Worm (Caenorhabditis elegans): ENCODE results near the gene chst-1.

The chst-1 gene

ce11 chrII:8144543-8144942, 37.8 kb upstream of the chst-1 start, which contains the start of gene F10B5.2 (continued):
- TF ChIP-seq unc-130 (GFP tag; optimal IDR thresholded peaks at IDR 0.05): peak; percentile 15
- TF ChIP-seq snpc-1.3 (tag; optimal IDR thresholded peaks at IDR 0.05; ENCODE audit: insufficient read depth): peak; percentile 60
- TF ChIP-seq lag-1 (GFP tag; IDR thresholded peaks at IDR 0.05): no peak
- TF ChIP-seq athp-1 (tag; optimal IDR thresholded peaks at IDR 0.05): peak; percentile 8
- TF ChIP-seq madf-6 (GFP tag; IDR thresholded peaks at IDR 0.05): peak; percentile 58
- no peak for TF ChIP-seq K11D2.4 (GFP tag; IDR thresholded peaks at IDR 0.05)

- TF ChIP-seq lin-54 (GFP tag; optimal IDR thresholded peaks at IDR 0.05): no peak
- TF ChIP-seq F33H1.4 (GFP tag; IDR thresholded peaks at IDR 0.05): peak; percentile 67
- no peak for TF ChIP-seq somi-1 (GFP tag; optimal IDR thresholded peaks at IDR 0.05)
- TF ChIP-seq nfya-1 (tag; optimal IDR thresholded peaks at IDR 0.05; ENCODE audit: borderline replicate concordance, insufficient read depth): no peak
- no peak for TF ChIP-seq egrh-3 (GFP tag; IDR thresholded peaks at IDR 0.05)
- no peak for TF ChIP-seq let-607 (tag; optimal IDR thresholded peaks at IDR 0.05)
- TF ChIP-seq lin-35 (GFP tag; optimal IDR thresholded peaks at IDR 0.05): peak in 1 of 3 experiments; percentile 18
- no peak for TF ChIP-seq ets-4 (GFP tag; optimal IDR thresholded peaks at IDR 0.05)
- TF ChIP-seq akir-1 (GFP tag; optimal IDR thresholded peaks at IDR 0.05): no peak
- TF ChIP-seq unc-62 (GFP tag; optimal IDR thresholded peaks at IDR 0.05): no peak
- TF ChIP-seq B0336.3 (GFP tag; IDR thresholded peaks at IDR 0.05): no peak
- no peak for TF ChIP-seq Y79H2A.3 (GFP tag; conservative IDR thresholded peaks at IDR 0.05)
- peak; percentile 15 for TF ChIP-seq lsl-1 (GFP tag; optimal IDR thresholded peaks at IDR 0.05)
- TF ChIP-seq T07F8.4 (tag; optimal IDR thresholded peaks at IDR 0.05): no peak
- no peak for TF ChIP-seq cebp-1 (GFP tag; IDR thresholded peaks at IDR 0.05)
- peak; percentile 55 for TF ChIP-seq cebp-1 (tag; optimal IDR thresholded peaks at IDR 0.05)
- TF ChIP-seq F23B12.7 (tag; optimal IDR thresholded peaks at IDR 0.05; ENCODE audit: insufficient read depth): no peak
- no peak for TF ChIP-seq snpc-4 (GFP tag; optimal IDR thresholded peaks at IDR 0.05)
- TF ChIP-seq snpc-4 (tag; optimal IDR thresholded peaks at IDR 0.05): peak in 1 of 4 experiments; percentile 47
- no peak for TF ChIP-seq C17E4.6 (GFP tag; IDR thresholded peaks at IDR 0.05)
- no peak for TF ChIP-seq dpl-1 (GFP tag; optimal IDR thresholded peaks at IDR 0.05)
- no peak for TF ChIP-seq Y53F4B.3 (GFP tag; IDR thresholded peaks at IDR 0.05)
- no peak for TF ChIP-seq lin-26 (GFP tag; IDR thresholded peaks at IDR 0.05)
- no peak for TF ChIP-seq ceh-91 (GFP tag; IDR thresholded peaks at IDR 0.05)
- TF ChIP-seq pha-4 (tag; optimal IDR thresholded peaks at IDR 0.05): peak; percentile 30
- peak; percentile 29 for TF ChIP-seq attf-5 (GFP tag; optimal IDR thresholded peaks at IDR 0.05)
- no peak for TF ChIP-seq nhr-80 (tag; optimal IDR thresholded peaks at IDR 0.05)
Observed at ce11 chrII:8143278-8143931, 36.6 kb upstream of the chst-1 start, which contains the start of the genes ints-11 and rpl-10. TSS of gene ints-11 (minus strand) at chrII:8143478. TSS of gene rpl-10 (plus strand) at chrII:8143881.

DNA sequence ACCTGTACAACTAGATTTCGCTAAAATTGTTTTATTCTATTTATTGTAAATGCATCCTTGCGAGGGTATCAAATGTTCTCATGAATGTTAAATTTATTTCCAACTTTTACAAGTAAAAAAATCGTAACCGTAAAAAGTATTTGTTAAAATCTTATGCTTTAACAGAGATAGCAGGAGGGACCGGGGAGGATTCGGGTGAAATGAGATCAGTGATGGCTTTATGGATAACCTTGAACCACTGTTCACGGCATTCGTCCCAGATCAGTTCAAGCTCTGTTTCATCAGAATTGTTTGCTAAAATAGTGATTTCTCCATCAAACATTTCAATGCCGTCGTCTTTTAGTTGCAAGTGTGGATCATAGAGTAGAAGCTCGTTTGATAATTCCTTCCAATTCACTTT, 34.4 kb upstream of the chst-1 start:
- TF ChIP-seq B0019.2 (GFP tag; conservative IDR thresholded peaks at IDR 0.05) (0 out of 2 replicates have a peak, but pooled peaks have one; percentile 7), snpc-3.4 (tag; optimal IDR thresholded peaks at IDR 0.05) (peak; percentile 19), ama-1 (optimal IDR thresholded peaks at IDR 0.05) (no peak), ama-1 (GFP tag; optimal IDR thresholded peaks at IDR 0.05) (peak in 1 of 2 experiments; percentile 31), athp-1 (tag; optimal IDR thresholded peaks at IDR 0.05) (peak; percentile 22), attf-6 (GFP tag; IDR thresholded peaks at IDR 0.05) (0 out of 2 replicates have a peak, but pooled peaks have one; percentile 58), F49E8.2 (tag; optimal IDR thresholded peaks at IDR 0.05; ENCODE audit: insufficient read depth) (no peak), efl-1 (GFP tag; optimal IDR thresholded peaks at IDR 0.05) (no peak), hrde-1 (tag; optimal IDR thresholded peaks at IDR 0.05; ENCODE audit: borderline replicate concordance) (peak; percentile 16), die-1 (tag; optimal IDR thresholded peaks at IDR 0.05) (peak; percentile 16), pbrm-1 (GFP tag; IDR thresholded peaks at IDR 0.05) (0 out of 2 replicates have a peak, but pooled peaks have one; percentile 37), Y53F4B.3 (GFP tag; IDR thresholded peaks at IDR 0.05) (no peak), madf-6 (GFP tag; IDR thresholded peaks at IDR 0.05) (peak; percentile 36; the same call in 1 of the 2 replicates), ekl-4 (GFP tag; IDR thresholded peaks at IDR 0.05) (0 out of 2 replicates have a peak, but pooled peaks have one; percentile 29), tbp1 (GFP tag; optimal IDR thresholded peaks at IDR 0.05) (peak; percentile 15), madf-10 (tag; optimal IDR thresholded peaks at IDR 0.05) (no peak)

Measured in whole organism, young adult.